1 fruit fly cellular context compared by ENCODE assay signal in the genomic region with DNA sequence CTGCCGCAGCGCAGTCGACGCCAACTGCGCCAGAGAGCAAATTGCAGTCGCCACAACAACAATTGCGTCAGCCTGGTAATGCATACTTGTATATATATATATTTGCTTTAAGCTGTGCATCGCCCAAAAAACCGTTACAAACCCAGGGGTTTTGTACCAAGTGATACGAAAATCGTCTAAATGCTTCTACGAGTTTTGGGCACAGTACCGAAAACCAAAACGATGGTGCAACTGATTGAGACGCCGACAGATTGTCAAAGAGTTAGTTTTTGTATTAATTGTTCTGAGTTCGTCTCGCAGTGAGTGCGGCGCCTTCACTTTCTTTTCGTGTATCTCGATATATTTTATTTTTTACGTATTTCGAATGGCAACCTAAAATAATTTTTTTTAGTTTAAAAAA.
TF ChIP-seq lines count a peak whose summit lies in the region.

No protein-coding gene starts in this region.

TF ChIP-seq in whole organism, embryonic, 481 proteins besides CTCF, POLR2A, EP300 and RAD21 (continued from another document):
- TF ChIP-seq Ada2b (GFP tag; IDR thresholded peaks at IDR 0.05; lab: Robert Waterston, UW) (no peak), CG2129 (GFP tag; IDR thresholded peaks at IDR 0.05; lab: Robert Waterston, UW; ENCODE audit: partially characterized antibody) (no peak), tap (tag; optimal IDR thresholded peaks at IDR 0.05; lab: Kevin White, UChicago) (no peak), CG34224 (GFP tag; IDR thresholded peaks at IDR 0.05; lab: Robert Waterston, UW; ENCODE audit: partially characterized antibody) (no peak), ind (GFP tag; optimal IDR thresholded peaks at IDR 0.05; lab: Kevin White, UChicago) (no peak), CG17568 (GFP tag; optimal IDR thresholded peaks at IDR 0.05; lab: Kevin White, UChicago) (no peak), CG4707 (GFP tag; optimal IDR thresholded peaks at IDR 0.05; lab: Kevin White, UChicago) (no peak), kay (GFP tag; optimal IDR thresholded peaks at IDR 0.05; lab: Kevin White, UChicago) (no peak), Hsf (GFP tag; optimal IDR thresholded peaks at IDR 0.05; lab: Kevin White, UChicago) (no peak), klu (GFP tag; IDR thresholded peaks at IDR 0.05; lab: Robert Waterston, UW) (no peak), CG4617 (GFP tag; optimal IDR thresholded peaks at IDR 0.05; lab: Kevin White, UChicago; ENCODE audit: borderline replicate concordance) (no peak), CG7556 (GFP tag; optimal IDR thresholded peaks at IDR 0.05; lab: Kevin White, UChicago) (no peak), CG14441 (GFP tag; IDR thresholded peaks at IDR 0.05; lab: Robert Waterston, UW) (no peak), ham (GFP tag; IDR thresholded peaks at IDR 0.05; lab: Robert Waterston, UW) (no peak), CG7372 (GFP tag; IDR thresholded peaks at IDR 0.05; lab: Robert Waterston, UW) (no peak), CG4282 (GFP tag; optimal IDR thresholded peaks at IDR 0.05; lab: Kevin White, UChicago) (no peak), CG6254 (GFP tag; optimal IDR thresholded peaks at IDR 0.05; lab: Kevin White, UChicago) (no peak), E2f2 (GFP tag; IDR thresholded peaks at IDR 0.05; lab: Robert Waterston, UW) (no peak), fd3F (GFP tag; optimal IDR thresholded peaks at IDR 0.05; lab: Kevin White, UChicago) (no peak), Scr (GFP tag; IDR thresholded peaks at IDR 0.05; lab: Robert Waterston, UW; ENCODE audit: partially characterized antibody) (peak; percentile 43; the same call in 1 of the 2 replicates), CG4360 (GFP tag; IDR thresholded peaks at IDR 0.05; lab: Robert Waterston, UW) (peak; percentile 49), Opbp (GFP tag; IDR thresholded peaks at IDR 0.05; lab: Robert Waterston, UW; ENCODE audit: partially characterized antibody) (peak; percentile 57; the same call in 1 of the 3 replicates), bcd (GFP tag; optimal IDR thresholded peaks at IDR 0.05; lab: Kevin White, UChicago) (no peak), eve (GFP tag; optimal IDR thresholded peaks at IDR 0.05; lab: Kevin White, UChicago) (no peak), Kr (GFP tag; optimal IDR thresholded peaks at IDR 0.05; lab: Kevin White, UChicago) (no peak), gce (GFP tag; IDR thresholded peaks at IDR 0.05; lab: Robert Waterston, UW) (no peak), CG9876 (GFP tag; optimal IDR thresholded peaks at IDR 0.05; lab: Kevin White, UChicago) (no peak), salm (tag; optimal IDR thresholded peaks at IDR 0.05; lab: Kevin White, UChicago) (no peak), Adf1 (GFP tag; IDR thresholded peaks at IDR 0.05; lab: Robert Waterston, UW) (no peak), chif (GFP tag; optimal IDR thresholded peaks at IDR 0.05; lab: Kevin White, UChicago) (no peak), Myb (GFP tag; optimal IDR thresholded peaks at IDR 0.05; lab: Kevin White, UChicago) (peak; percentile 13), CG14860 (GFP tag; IDR thresholded peaks at IDR 0.05; lab: Robert Waterston, UW; ENCODE audit: partially characterized antibody) (peak; percentile 35; the same call in 2 of the 3 replicates), mam (GFP tag; optimal IDR thresholded peaks at IDR 0.05; lab: Kevin White, UChicago) (no peak), sqz (GFP tag; optimal IDR thresholded peaks at IDR 0.05; lab: Kevin White, UChicago) (no peak), CG10543 (GFP tag; optimal IDR thresholded peaks at IDR 0.05; lab: Kevin White, UChicago) (no peak), ken (GFP tag; IDR thresholded peaks at IDR 0.05; lab: Robert Waterston, UW) (no peak), BtbVII (GFP tag; optimal IDR thresholded peaks at IDR 0.05; lab: Kevin White, UChicago) (no peak), otp (GFP tag; IDR thresholded peaks at IDR 0.05; lab: Robert Waterston, UW) (no peak), CG16813 (GFP tag; IDR thresholded peaks at IDR 0.05; lab: Robert Waterston, UW; ENCODE audit: partially characterized antibody) (peak; percentile 57; the same call in 2 of the 3 replicates), crp (GFP tag; optimal IDR thresholded peaks at IDR 0.05; lab: Kevin White, UChicago) (no peak), chinmo (GFP tag; IDR thresholded peaks at IDR 0.05; lab: Robert Waterston, UW; ENCODE audit: partially characterized antibody) (peak; percentile 78; the same call in 2 of the 4 replicates), Fer2 (tag; optimal IDR thresholded peaks at IDR 0.05; lab: Kevin White, UChicago) (no peak), gsb (GFP tag; IDR thresholded peaks at IDR 0.05; lab: Robert Waterston, UW) (no peak), zen2 (GFP tag; IDR thresholded peaks at IDR 0.05; lab: Robert Waterston, UW; ENCODE audit: partially characterized antibody) (peak; percentile 35; the same call in 1 of the 3 replicates), tup (GFP tag; optimal IDR thresholded peaks at IDR 0.05; lab: Kevin White, UChicago) (no peak), phol (tag; optimal IDR thresholded peaks at IDR 0.05; lab: Kevin White, UChicago) (no peak), CG14965 (GFP tag; optimal IDR thresholded peaks at IDR 0.05; lab: Kevin White, UChicago; ENCODE audit: borderline replicate concordance) (no peak), HLHmδ (GFP tag; optimal IDR thresholded peaks at IDR 0.05; lab: Kevin White, UChicago) (no peak), ara (GFP tag; IDR thresholded peaks at IDR 0.05; lab: Robert Waterston, UW) (0 out of 2 replicates have a peak, but pooled peaks have one; percentile 13), CG12942 (GFP tag; optimal IDR thresholded peaks at IDR 0.05; lab: Kevin White, UChicago) (no peak), dati (GFP tag; IDR thresholded peaks at IDR 0.05; lab: Robert Waterston, UW) (no peak), CG15514 (GFP tag; optimal IDR thresholded peaks at IDR 0.05; lab: Kevin White, UChicago) (no peak), CG18262 (tag; optimal IDR thresholded peaks at IDR 0.05; lab: Kevin White, UChicago) (no peak), CG15479 (GFP tag; optimal IDR thresholded peaks at IDR 0.05; lab: Kevin White, UChicago) (peak; percentile 24), CG10366 (GFP tag; IDR thresholded peaks at IDR 0.05; lab: Robert Waterston, UW) (no peak), ab (GFP tag; optimal IDR thresholded peaks at IDR 0.05; lab: Kevin White, UChicago) (no peak), CG10321 (GFP tag; IDR thresholded peaks at IDR 0.05; lab: Robert Waterston, UW) (no peak), CG32772 (GFP tag; IDR thresholded peaks at IDR 0.05; lab: Robert Waterston, UW) (no peak), pb (GFP tag; optimal IDR thresholded peaks at IDR 0.05; lab: Kevin White, UChicago) (no peak), CG42726 (GFP tag; IDR thresholded peaks at IDR 0.05; lab: Robert Waterston, UW; ENCODE audit: partially characterized antibody) (0 out of 2 replicates have a peak, but pooled peaks have one; percentile 54), Hand (GFP tag; optimal IDR thresholded peaks at IDR 0.05; lab: Kevin White, UChicago) (no peak), knrl (GFP tag; IDR thresholded peaks at IDR 0.05; lab: Robert Waterston, UW; ENCODE audit: partially characterized antibody) (peak; percentile 28; the same call in 2 of the 3 replicates), CG11247 (GFP tag; IDR thresholded peaks at IDR 0.05; lab: Robert Waterston, UW) (no peak), CG34376 (GFP tag; optimal IDR thresholded peaks at IDR 0.05; lab: Kevin White, UChicago) (no peak), odd (GFP tag; optimal IDR thresholded peaks at IDR 0.05; lab: Kevin White, UChicago) (no peak), lab (GFP tag; optimal IDR thresholded peaks at IDR 0.05; lab: Kevin White, UChicago) (no peak), amos (GFP tag; IDR thresholded peaks at IDR 0.05; lab: Robert Waterston, UW; ENCODE audit: partially characterized antibody) (peak; percentile 52), esg (GFP tag; conservative IDR thresholded peaks at IDR 0.05; lab: Robert Waterston, UW) (no peak), chn (GFP tag; optimal IDR thresholded peaks at IDR 0.05; lab: Kevin White, UChicago) (no peak), Stat92E (GFP tag; optimal IDR thresholded peaks at IDR 0.05; lab: Kevin White, UChicago) (no peak), CG18011 (GFP tag; optimal IDR thresholded peaks at IDR 0.05; lab: Kevin White, UChicago) (no peak), CG13894 (tag; optimal IDR thresholded peaks at IDR 0.05; lab: Kevin White, UChicago) (no peak), pum (GFP tag; optimal IDR thresholded peaks at IDR 0.05; lab: Kevin White, UChicago) (no peak), org-1 (GFP tag; optimal IDR thresholded peaks at IDR 0.05; lab: Kevin White, UChicago) (no peak), CG6791 (GFP tag; IDR thresholded peaks at IDR 0.05; lab: Robert Waterston, UW; ENCODE audit: partially characterized antibody) (peak; percentile 84), HHEX (GFP tag; optimal IDR thresholded peaks at IDR 0.05; lab: Kevin White, UChicago) (no peak), CG8388 (GFP tag; optimal IDR thresholded peaks at IDR 0.05; lab: Kevin White, UChicago) (no peak), run (tag; optimal IDR thresholded peaks at IDR 0.05; lab: Kevin White, UChicago) (no peak), Camta (GFP tag; optimal IDR thresholded peaks at IDR 0.05; lab: Kevin White, UChicago) (no peak), bigmax (GFP tag; optimal IDR thresholded peaks at IDR 0.05; lab: Kevin White, UChicago) (peak; percentile 40), h (optimal IDR thresholded peaks at IDR 0.05; lab: Kevin White, UChicago) (no peak), CG15601 (tag; optimal IDR thresholded peaks at IDR 0.05; lab: Kevin White, UChicago) (no peak), dmrt11E (tag; optimal IDR thresholded peaks at IDR 0.05; lab: Kevin White, UChicago) (no peak), Drgx (GFP tag; IDR thresholded peaks at IDR 0.05; lab: Robert Waterston, UW) (no peak), disco-r (GFP tag; optimal IDR thresholded peaks at IDR 0.05; lab: Kevin White, UChicago) (no peak), HmgZ (tag; optimal IDR thresholded peaks at IDR 0.05; lab: Kevin White, UChicago) (no peak), prd (optimal IDR thresholded peaks at IDR 0.05; lab: Kevin White, UChicago) (no peak), prd (GFP tag; IDR thresholded peaks at IDR 0.05; lab: Robert Waterston, UW) (no peak), CG1832 (GFP tag; optimal IDR thresholded peaks at IDR 0.05; lab: Kevin White, UChicago) (no peak), slbo (GFP tag; IDR thresholded peaks at IDR 0.05; lab: Robert Waterston, UW) (no peak), fd102C (GFP tag; optimal IDR thresholded peaks at IDR 0.05; lab: Kevin White, UChicago) (no peak), fru (optimal IDR thresholded peaks at IDR 0.05; lab: Kevin White, UChicago) (no peak), MTF-1 (GFP tag; optimal IDR thresholded peaks at IDR 0.05; lab: Kevin White, UChicago; ENCODE audit: borderline replicate concordance) (no peak), bbx (GFP tag; IDR thresholded peaks at IDR 0.05; lab: Robert Waterston, UW; ENCODE audit: partially characterized antibody) (peak; percentile 69), Xrp1 (GFP tag; IDR thresholded peaks at IDR 0.05; lab: Robert Waterston, UW) (0 out of 2 replicates have a peak, but pooled peaks have one; percentile 10), ac (GFP tag; optimal IDR thresholded peaks at IDR 0.05; lab: Kevin White, UChicago) (no peak), slp2 (GFP tag; optimal IDR thresholded peaks at IDR 0.05; lab: Kevin White, UChicago) (no peak), Mes4 (GFP tag; optimal IDR thresholded peaks at IDR 0.05; lab: Kevin White, UChicago) (no peak), lola (GFP tag; optimal IDR thresholded peaks at IDR 0.05; lab: Kevin White, UChicago) (no peak), Bteb2 (GFP tag; optimal IDR thresholded peaks at IDR 0.05; lab: Kevin White, UChicago) (no peak), zf30C (GFP tag; optimal IDR thresholded peaks at IDR 0.05; lab: Kevin White, UChicago) (no peak), nau (GFP tag; optimal IDR thresholded peaks at IDR 0.05; lab: Kevin White, UChicago) (no peak), MESR4 (GFP tag; optimal IDR thresholded peaks at IDR 0.05; lab: Kevin White, UChicago) (no peak), CG2199 (GFP tag; IDR thresholded peaks at IDR 0.05; lab: Robert Waterston, UW) (no peak; the same call in 2 of the 3 replicates), az2 (GFP tag; optimal IDR thresholded peaks at IDR 0.05; lab: Kevin White, UChicago) (no peak), Bgb (GFP tag; IDR thresholded peaks at IDR 0.05; lab: Robert Waterston, UW; ENCODE audit: partially characterized antibody) (peak; percentile 69), CG11398 (GFP tag; optimal IDR thresholded peaks at IDR 0.05; lab: Kevin White, UChicago) (no peak), Hr78 (GFP tag; optimal IDR thresholded peaks at IDR 0.05; lab: Kevin White, UChicago) (no peak), mld (GFP tag; IDR thresholded peaks at IDR 0.05; lab: Robert Waterston, UW; ENCODE audit: partially characterized antibody) (peak; percentile 61; the same call in 1 of the 3 replicates), CG33557 (GFP tag; optimal IDR thresholded peaks at IDR 0.05; lab: Kevin White, UChicago) (no peak)
